Fruit fly (Drosophila melanogaster) whole organism, embryonic: ENCODE data around the gene CG8526.

ENCODE experiments used
- Abd-B ChIP-seq: fragments of 200-800 bp; sonication (Bioruptor generic); optimal IDR thresholded peaks from 2 replicates; lab custom pipeline; 2018; ENCODE audit warnings: missing biosample characterization, mild to moderate bottlenecking, missing genetic modification characterization, moderate library complexity
- Ada2b ChIP-seq: fragments of 200-800 bp; sonication (Bioruptor generic); IDR thresholded peaks from 2 replicates; pipeline ENCODE4 v1.3.6; 2022; ENCODE audit warnings: missing biosample characterization, missing genetic modification characterization
- Antp ChIP-seq: fragments of 200-800 bp; sonication (Bioruptor generic); optimal IDR thresholded peaks from 3 replicates; lab custom pipeline; 2016; ENCODE audit warnings: missing biosample characterization, missing genetic modification characterization
- Asciz ChIP-seq: fragments of 200-800 bp; sonication (Bioruptor generic); optimal IDR thresholded peaks from 2 replicates; lab custom pipeline; 2017; ENCODE audit warnings: missing biosample characterization, mild to moderate bottlenecking, missing genetic modification characterization, missing genetic modification reagents
- CG10147 ChIP-seq: fragments of 200-800 bp; sonication (Bioruptor generic); optimal IDR thresholded peaks from 2 replicates; lab custom pipeline; 2019; ENCODE audit warnings: missing biosample characterization, mild to moderate bottlenecking, missing genetic modification characterization, moderate library complexity
- CG10959 ChIP-seq: fragments of 200-800 bp; sonication (Bioruptor generic); IDR thresholded peaks from 2 replicates; pipeline ENCODE4 v1.3.6; 2022; ENCODE audit warnings: missing biosample characterization, missing genetic modification characterization
- CG11398 ChIP-seq: fragments of 200-800 bp; sonication (Bioruptor generic); optimal IDR thresholded peaks from 2 replicates; lab custom pipeline; 2016; ENCODE audit warnings: missing biosample characterization, missing genetic modification characterization
- CG12659 ChIP-seq: fragments of 200-800 bp; sonication (Bioruptor generic); optimal IDR thresholded peaks from 3 replicates; lab custom pipeline; 2017; ENCODE audit warnings: mild to moderate bottlenecking, missing biosample characterization, missing genetic modification reagents, missing genetic modification characterization
- CG14710 ChIP-seq: fragments of 200-800 bp; sonication (Bioruptor generic); optimal IDR thresholded peaks from 3 replicates; lab custom pipeline; 2019; ENCODE audit warnings: missing biosample characterization, mild to moderate bottlenecking, missing genetic modification characterization, moderate library complexity
- CG1603 ChIP-seq: fragments of 200-800 bp; sonication (Bioruptor generic); optimal IDR thresholded peaks from 2 replicates; lab custom pipeline; 2019; ENCODE audit warnings: missing biosample characterization, mild to moderate bottlenecking, missing genetic modification characterization, moderate library complexity
- CG1792 ChIP-seq: fragments of 200-800 bp; sonication (Bioruptor generic); optimal IDR thresholded peaks from 2 replicates; lab custom pipeline; 2016; ENCODE audit warnings: missing biosample characterization, missing genetic modification characterization
- CG2678 ChIP-seq: fragments of 200-800 bp; sonication (Bioruptor generic); optimal IDR thresholded peaks from 3 replicates; lab custom pipeline; 2019; ENCODE audit warnings: missing biosample characterization, mild to moderate bottlenecking, missing genetic modification characterization, moderate library complexity
- CG31388 ChIP-seq: fragments of 200-800 bp; sonication (Bioruptor generic); optimal IDR thresholded peaks from 2 replicates; lab custom pipeline; 2016; ENCODE audit warnings: missing biosample characterization, missing genetic modification characterization
- CG34376 ChIP-seq: fragments of 200-800 bp; sonication (Bioruptor generic); optimal IDR thresholded peaks from 2 replicates; lab custom pipeline; 2018; ENCODE audit warnings: missing biosample characterization, mild to moderate bottlenecking, missing genetic modification characterization
- CG4707 ChIP-seq: fragments of 200-800 bp; sonication (Bioruptor generic); optimal IDR thresholded peaks from 2 replicates; lab custom pipeline; 2018; ENCODE audit warnings: missing biosample characterization, mild to moderate bottlenecking, missing genetic modification characterization, moderate library complexity
- CG5245 ChIP-seq: fragments of 200-800 bp; sonication (Bioruptor generic); optimal IDR thresholded peaks from 3 replicates; lab custom pipeline; 2016; ENCODE audit warnings: missing biosample characterization, missing genetic modification characterization
- CG7786 ChIP-seq: fragments of 200-800 bp; sonication (Bioruptor generic); optimal IDR thresholded peaks from 2 replicates; lab custom pipeline; 2016; ENCODE audit warnings: missing biosample characterization, missing genetic modification characterization
- CG8290 ChIP-seq, 3 experiments: fragments of 200-800 bp; sonication (Bioruptor generic); optimal IDR thresholded peaks; 2 replicates each; lab custom pipeline; 2016 to 2019; ENCODE audit warnings: missing biosample characterization in 3 of 3, missing genetic modification characterization in 3 of 3, mild to moderate bottlenecking in 2 of 3, moderate library complexity in 1 of 3
- CG8388 ChIP-seq: fragments of 200-800 bp; sonication (Bioruptor generic); optimal IDR thresholded peaks from 2 replicates; lab custom pipeline; 2019; ENCODE audit warnings: missing biosample characterization, mild to moderate bottlenecking, missing genetic modification characterization, moderate library complexity
- Chrac-16 ChIP-seq: fragments of 200-800 bp; sonication (Bioruptor generic); optimal IDR thresholded peaks from 3 replicates; lab custom pipeline; 2016; ENCODE audit warnings: missing biosample characterization, missing genetic modification characterization
- D19A ChIP-seq: fragments of 200-800 bp; optimal IDR thresholded peaks from 3 replicates; lab custom pipeline; 2019; ENCODE audit warnings: missing biosample characterization, mild to moderate bottlenecking, missing genetic modification characterization, moderate library complexity
- Deaf1 ChIP-seq: fragments of 200-800 bp; optimal IDR thresholded peaks from 3 replicates; lab custom pipeline; 2019; ENCODE audit warnings: missing biosample characterization, mild to moderate bottlenecking, missing genetic modification characterization, moderate library complexity
- Dref ChIP-seq: fragments of 200-800 bp; sonication (Bioruptor generic); IDR thresholded peaks from 2 replicates; pipeline ENCODE4 v1.3.6; 2022; ENCODE audit warnings: missing biosample characterization, missing genetic modification characterization
- Fer1 ChIP-seq: fragments of 200-800 bp; sonication (Bioruptor generic); optimal IDR thresholded peaks from 2 replicates; lab custom pipeline; 2017; ENCODE audit warnings: missing biosample characterization, mild to moderate bottlenecking, missing genetic modification characterization
- HLH4C ChIP-seq: fragments of 200-800 bp; sonication (Bioruptor generic); IDR thresholded peaks from 3 replicates; pipeline ENCODE4 v1.3.6; 2022; ENCODE audit warnings: missing biosample characterization, missing genetic modification characterization; ENCODE audit not compliant: partially characterized antibody
- Hand ChIP-seq: fragments of 200-800 bp; sonication (Bioruptor generic); optimal IDR thresholded peaks from 2 replicates; lab custom pipeline; 2017; ENCODE audit warnings: mild to moderate bottlenecking, missing biosample characterization, missing genetic modification reagents, missing genetic modification characterization
- Hr39 ChIP-seq: fragments of >200 bp; optimal IDR thresholded peaks from 2 replicates; lab custom pipeline; 2017
- Nf-YA ChIP-seq: fragments of 200-800 bp; sonication (Bioruptor generic); IDR thresholded peaks from 2 replicates; pipeline ENCODE4 v1.3.6; 2022; ENCODE audit warnings: missing biosample characterization, missing genetic modification characterization
- br ChIP-seq: fragments of >200 bp; optimal IDR thresholded peaks from 2 replicates; lab custom pipeline; 2017
- chinmo ChIP-seq: fragments of 200-800 bp; sonication (Bioruptor generic); IDR thresholded peaks from 4 replicates; pipeline ENCODE4 v1.3.6; 2022; ENCODE audit warnings: missing biosample characterization, missing genetic modification characterization; ENCODE audit not compliant: partially characterized antibody
- croc ChIP-seq: fragments of 200-800 bp; sonication (Bioruptor generic); conservative IDR thresholded peaks from 3 replicates; pipeline ENCODE4 v1.3.6; 2022; ENCODE audit warnings: missing biosample characterization, missing genetic modification characterization
- crp ChIP-seq, 2 experiments: fragments of 200-800 bp; sonication (Bioruptor generic); optimal IDR thresholded peaks; 2 replicates in 1 of 2; 3 replicates in 1 of 2; lab custom pipeline; 2017; ENCODE audit warnings: missing biosample characterization in 2 of 2, missing genetic modification characterization in 2 of 2, mild to moderate bottlenecking in 1 of 2, moderate library complexity in 1 of 2
- esg ChIP-seq: fragments of 200-800 bp; sonication (Bioruptor generic); conservative IDR thresholded peaks from 2 replicates; pipeline ENCODE4 v1.3.6; 2022; ENCODE audit warnings: missing biosample characterization, missing genetic modification characterization
- gce ChIP-seq: fragments of 200-800 bp; sonication (Bioruptor generic); IDR thresholded peaks from 3 replicates; pipeline ENCODE4 v1.3.6; 2022; ENCODE audit warnings: missing biosample characterization, missing genetic modification characterization
- gem ChIP-seq: fragments of 200-800 bp; sonication (Bioruptor generic); optimal IDR thresholded peaks from 2 replicates; lab custom pipeline; 2019; ENCODE audit warnings: missing biosample characterization, mild to moderate bottlenecking, missing genetic modification characterization, moderate library complexity
- gsb ChIP-seq: fragments of 200-800 bp; sonication (Bioruptor generic); IDR thresholded peaks from 2 replicates; pipeline ENCODE4 v1.3.6; 2022; ENCODE audit warnings: missing biosample characterization, missing genetic modification characterization
- gsb-n ChIP-seq: fragments of 200-800 bp; sonication (Bioruptor generic); optimal IDR thresholded peaks from 3 replicates; lab custom pipeline; 2018; ENCODE audit warnings: missing biosample characterization, mild to moderate bottlenecking, missing genetic modification characterization
- hbn ChIP-seq: fragments of 200-800 bp; sonication (Bioruptor generic); IDR thresholded peaks from 2 replicates; pipeline ENCODE4 v1.3.6; 2022; ENCODE audit warnings: missing biosample characterization, missing genetic modification characterization; ENCODE audit not compliant: partially characterized antibody
- knrl ChIP-seq: fragments of 200-800 bp; sonication (Bioruptor generic); IDR thresholded peaks from 3 replicates; pipeline ENCODE4 v1.3.6; 2022; ENCODE audit warnings: missing biosample characterization, missing genetic modification characterization; ENCODE audit not compliant: partially characterized antibody
- nau ChIP-seq: fragments of 200-800 bp; sonication (Bioruptor generic); optimal IDR thresholded peaks from 3 replicates; lab custom pipeline; 2017; ENCODE audit warnings: missing biosample characterization, mild to moderate bottlenecking, missing genetic modification characterization, missing genetic modification reagents
- pan ChIP-seq, 4 experiments: fragments of >200 bp in 3 of 4; fragments of 200-800 bp in 1 of 4; sonication (Bioruptor generic) in 1 of 4; optimal IDR thresholded peaks in 3 of 4; IDR thresholded peaks in 1 of 4; 2 replicates each; pipeline versions ENCODE4 v1.3.6 to Lab custom; 2017 to 2022; ENCODE audit warnings: missing biosample characterization in 2 of 4, missing genetic modification characterization in 2 of 4, mixed read lengths in 1 of 4
- pfk ChIP-seq: fragments of 200-800 bp; sonication (Bioruptor generic); optimal IDR thresholded peaks from 2 replicates; lab custom pipeline; 2018; ENCODE audit warnings: missing biosample characterization, mild to moderate bottlenecking, missing genetic modification characterization, moderate library complexity
- pita ChIP-seq: fragments of 200-800 bp; sonication (Bioruptor generic); optimal IDR thresholded peaks from 2 replicates; lab custom pipeline; 2017; ENCODE audit warnings: missing biosample characterization, mild to moderate bottlenecking, missing genetic modification characterization
- ranshi ChIP-seq: fragments of 200-800 bp; sonication (Bioruptor generic); IDR thresholded peaks from 2 replicates; pipeline ENCODE4 v1.3.6; 2022; ENCODE audit warnings: missing biosample characterization, missing genetic modification characterization
- sens ChIP-seq: fragments of 200-800 bp; sonication (Bioruptor generic); peaks from one replicate; lab custom pipeline; 2016; ENCODE audit warnings: missing biosample characterization, missing genetic modification characterization
- tio ChIP-seq: fragments of 200-800 bp; sonication (Bioruptor generic); optimal IDR thresholded peaks from 2 replicates; lab custom pipeline; 2017; ENCODE audit warnings: missing biosample characterization, missing genetic modification characterization, inconsistent platforms
- twi ChIP-seq: fragments of 200-800 bp; optimal IDR thresholded peaks from 2 replicates; lab custom pipeline; 2019; ENCODE audit warnings: missing biosample characterization, mild to moderate bottlenecking, missing genetic modification characterization, moderate library complexity
- wek ChIP-seq: fragments of 200-800 bp; sonication (Bioruptor generic); optimal IDR thresholded peaks from 3 replicates; lab custom pipeline; 2018; ENCODE audit warnings: missing biosample characterization, mild to moderate bottlenecking, missing genetic modification characterization, moderate library complexity

Gene CG8526

dm6 chr3R:9784341-9785062 is 16.6 kb upstream of the CG8526 start, which contains the start of the genes MtnA and CG8500 (continued):
- peak; percentile 33 for TF ChIP-seq sens (GFP tag; lab: Kevin White, UChicago)
- TF ChIP-seq D19A, result no peak
- TF ChIP-seq tio (GFP tag; lab: Kevin White, UChicago), result no peak
- TF ChIP-seq CG4707 (GFP tag; lab: Kevin White, UChicago), result no peak
- TF ChIP-seq CG1792 (GFP tag; lab: Kevin White, UChicago), result no peak
- no peak for TF ChIP-seq nau (GFP tag; lab: Kevin White, UChicago)
- no peak for TF ChIP-seq croc (GFP tag; lab: Robert Waterston, UW)
- no peak for TF ChIP-seq hbn (GFP tag; lab: Robert Waterston, UW)
- TF ChIP-seq gsb-n (tag; lab: Kevin White, UChicago), result no peak
- TF ChIP-seq Fer1 (GFP tag; lab: Kevin White, UChicago), result peak; percentile 55
- TF ChIP-seq CG11398, result no peak
- 0 out of 3 replicates have a peak, but pooled peaks have one; percentile 24 for TF ChIP-seq HLH4C
- TF ChIP-seq Deaf1 (tag; lab: Kevin White, UChicago), result no peak
- TF ChIP-seq br, result no peak
- TF ChIP-seq CG5245 (GFP tag; lab: Kevin White, UChicago), result no peak
- TF ChIP-seq Hand (GFP tag; lab: Kevin White, UChicago), result peak; percentile 4
- no peak for TF ChIP-seq crp (GFP tag; optimal IDR thresholded peaks at IDR 0.05; lab: Kevin White, UChicago)
- TF ChIP-seq esg (GFP tag; lab: Robert Waterston, UW), result no peak
- TF ChIP-seq Antp (GFP tag; lab: Kevin White, UChicago), result no peak
- TF ChIP-seq knrl (GFP tag; lab: Robert Waterston, UW), result peak; percentile 19; the same call in 1 of the 3 replicates
- TF ChIP-seq Dref (GFP tag; lab: Robert Waterston, UW), result 0 out of 2 replicates have a peak, but pooled peaks have one; percentile 28
- no peak for TF ChIP-seq Asciz (GFP tag; lab: Kevin White, UChicago)
- TF ChIP-seq CG8388 (GFP tag; lab: Kevin White, UChicago), result no peak
- TF ChIP-seq pita, result peak; percentile 54
- TF ChIP-seq twi (tag; lab: Kevin White, UChicago), result no peak
- 0 out of 4 replicates have a peak, but pooled peaks have one; percentile 65 for TF ChIP-seq chinmo
- TF ChIP-seq CG2678 (tag; lab: Kevin White, UChicago), result no peak
- no peak for TF ChIP-seq pfk (GFP tag; lab: Kevin White, UChicago)
- no peak for TF ChIP-seq gsb (GFP tag; lab: Robert Waterston, UW)
- TF ChIP-seq CG7786, result no peak
- TF ChIP-seq CG14710 (tag; lab: Kevin White, UChicago), result no peak
- no peak for TF ChIP-seq wek
- no peak for TF ChIP-seq CG31388
- TF ChIP-seq gem (tag; lab: Kevin White, UChicago), result no peak
- no peak for TF ChIP-seq Chrac-16 (GFP tag; lab: Kevin White, UChicago)
- TF ChIP-seq Nf-YA (GFP tag; lab: Robert Waterston, UW), result no peak
- peak; percentile 20 for TF ChIP-seq CG12659 (GFP tag; lab: Kevin White, UChicago)
- TF ChIP-seq pan (optimal IDR thresholded peaks at IDR 0.05; lab: Kevin White, UChicago), result no peak
- TF ChIP-seq pan (GFP tag; optimal IDR thresholded peaks at IDR 0.05 in 1 of 2, IDR thresholded peaks at IDR 0.05 in 1 of 2), result no peak
- no peak for TF ChIP-seq CG1603 (tag; lab: Kevin White, UChicago)
- TF ChIP-seq gce (GFP tag; lab: Robert Waterston, UW), result no peak
- no peak for TF ChIP-seq Hr39 (lab: Kevin White, UChicago)
- no peak for TF ChIP-seq Abd-B (GFP tag; lab: Kevin White, UChicago)
- no peak for TF ChIP-seq CG10959 (GFP tag; lab: Robert Waterston, UW)
- TF ChIP-seq CG8290 (GFP tag; optimal IDR thresholded peaks at IDR 0.05; lab: Kevin White, UChicago), result no peak
- TF ChIP-seq CG8290 (tag; optimal IDR thresholded peaks at IDR 0.05; lab: Kevin White, UChicago), result peak in 1 of 2 experiments; percentile 62
- no peak for TF ChIP-seq ranshi (GFP tag; lab: Robert Waterston, UW)
- TF ChIP-seq CG10147 (GFP tag; lab: Kevin White, UChicago), result no peak
- TF ChIP-seq CG34376 (GFP tag; lab: Kevin White, UChicago), result peak; percentile 14
- TF ChIP-seq Ada2b, result no peak
